Fruit fly (Drosophila melanogaster) whole organism, embryonic: ENCODE results near the gene bys.

Experiments
- BEAF-32 ChIP-seq: fragments of 200-800 bp; sonication (Bioruptor generic); optimal IDR thresholded peaks from 3 replicates; lab custom pipeline; 2017; ENCODE audit warnings: missing biosample characterization, missing genetic modification characterization, mild to moderate bottlenecking, moderate library complexity, missing genetic modification reagents
- Bgb ChIP-seq: fragments of 200-800 bp; sonication (Bioruptor generic); IDR thresholded peaks from 2 replicates; pipeline ENCODE4 v1.3.6; 2022; ENCODE audit warnings: missing biosample characterization, missing genetic modification characterization; ENCODE audit not compliant: partially characterized antibody
- Blimp-1 ChIP-seq: fragments of 200-800 bp; sonication (Bioruptor generic); optimal IDR thresholded peaks from 3 replicates; lab custom pipeline; 2018; ENCODE audit warnings: missing biosample characterization, missing genetic modification characterization, mild to moderate bottlenecking, moderate library complexity, missing genetic modification reagents
- CG11093 ChIP-seq: fragments of 200-800 bp; sonication (Bioruptor generic); IDR thresholded peaks from 3 replicates; pipeline ENCODE4 v1.3.6; 2022; ENCODE audit warnings: missing biosample characterization, missing genetic modification characterization
- CG11247 ChIP-seq: fragments of 200-800 bp; sonication (Bioruptor generic); IDR thresholded peaks from 2 replicates; pipeline ENCODE4 v1.3.6; 2022; ENCODE audit warnings: missing biosample characterization, missing genetic modification characterization
- CG11560 ChIP-seq: fragments of 200-800 bp; sonication (Bioruptor generic); IDR thresholded peaks from 3 replicates; pipeline ENCODE4 v1.3.6; 2022; ENCODE audit warnings: missing biosample characterization, missing genetic modification characterization
- CG12769 ChIP-seq: fragments of 200-800 bp; sonication (Bioruptor generic); optimal IDR thresholded peaks from 2 replicates; lab custom pipeline; 2019; ENCODE audit warnings: missing biosample characterization, mild to moderate bottlenecking, missing genetic modification characterization, moderate library complexity
- CG13287 ChIP-seq: fragments of 200-800 bp; sonication (Bioruptor generic); IDR thresholded peaks from 2 replicates; pipeline ENCODE4 v1.3.6; 2022; ENCODE audit warnings: missing biosample characterization, missing genetic modification characterization; ENCODE audit not compliant: partially characterized antibody
- CG15269 ChIP-seq: fragments of 200-800 bp; sonication (Bioruptor generic); optimal IDR thresholded peaks from 2 replicates; lab custom pipeline; 2018; ENCODE audit warnings: missing biosample characterization, mild to moderate bottlenecking, missing genetic modification characterization, moderate library complexity
- CG15601 ChIP-seq: fragments of 200-800 bp; sonication (Bioruptor generic); optimal IDR thresholded peaks from 3 replicates; lab custom pipeline; 2019; ENCODE audit warnings: missing biosample characterization, mild to moderate bottlenecking, missing genetic modification characterization, moderate library complexity
- CG1602 ChIP-seq: fragments of 200-800 bp; sonication (Bioruptor generic); optimal IDR thresholded peaks from 3 replicates; lab custom pipeline; 2016; ENCODE audit warnings: missing biosample characterization, missing genetic modification characterization
- CG1603 ChIP-seq: fragments of 200-800 bp; sonication (Bioruptor generic); optimal IDR thresholded peaks from 2 replicates; lab custom pipeline; 2019; ENCODE audit warnings: missing biosample characterization, mild to moderate bottlenecking, missing genetic modification characterization, moderate library complexity
- CG17186 ChIP-seq: fragments of 200-800 bp; sonication (Bioruptor generic); optimal IDR thresholded peaks from 3 replicates; lab custom pipeline; 2017; ENCODE audit warnings: missing biosample characterization, missing genetic modification reagents, missing genetic modification characterization
- CG17328 ChIP-seq: fragments of 200-800 bp; sonication (Bioruptor generic); IDR thresholded peaks from 2 replicates; pipeline ENCODE4 v1.3.6; 2022; ENCODE audit warnings: missing biosample characterization, missing genetic modification characterization
- CG17829 ChIP-seq: fragments of 200-800 bp; optimal IDR thresholded peaks from 2 replicates; lab custom pipeline; 2019; ENCODE audit warnings: missing biosample characterization, mild to moderate bottlenecking, missing genetic modification characterization, moderate library complexity
- CG2129 ChIP-seq: fragments of 200-800 bp; sonication (Bioruptor generic); IDR thresholded peaks from 2 replicates; pipeline ENCODE4 v1.3.6; 2022; ENCODE audit warnings: missing biosample characterization, missing genetic modification characterization; ENCODE audit not compliant: partially characterized antibody
- CG2678 ChIP-seq: fragments of 200-800 bp; sonication (Bioruptor generic); optimal IDR thresholded peaks from 3 replicates; lab custom pipeline; 2019; ENCODE audit warnings: missing biosample characterization, mild to moderate bottlenecking, missing genetic modification characterization, moderate library complexity
- CG31388 ChIP-seq: fragments of 200-800 bp; sonication (Bioruptor generic); optimal IDR thresholded peaks from 2 replicates; lab custom pipeline; 2016; ENCODE audit warnings: missing biosample characterization, missing genetic modification characterization
- CG32532 ChIP-seq: fragments of 200-800 bp; sonication (Bioruptor generic); IDR thresholded peaks from 2 replicates; pipeline ENCODE4 v1.3.6; 2022; ENCODE audit warnings: missing biosample characterization, missing genetic modification characterization
- CG4707 ChIP-seq: fragments of 200-800 bp; sonication (Bioruptor generic); optimal IDR thresholded peaks from 2 replicates; lab custom pipeline; 2018; ENCODE audit warnings: missing biosample characterization, mild to moderate bottlenecking, missing genetic modification characterization, moderate library complexity
- CG6813 ChIP-seq: fragments of 200-800 bp; sonication (Bioruptor generic); optimal IDR thresholded peaks from 2 replicates; lab custom pipeline; 2017; ENCODE audit warnings: missing biosample characterization, missing genetic modification characterization, mild to moderate bottlenecking, moderate library complexity, missing genetic modification reagents
- CG8359 ChIP-seq: fragments of 200-800 bp; sonication (Bioruptor generic); optimal IDR thresholded peaks from 2 replicates; lab custom pipeline; 2017; ENCODE audit warnings: missing biosample characterization, mild to moderate bottlenecking, missing genetic modification characterization, borderline replicate concordance
- CG9817 ChIP-seq: fragments of 200-800 bp; sonication (Bioruptor generic); optimal IDR thresholded peaks from 2 replicates; lab custom pipeline; 2018; ENCODE audit warnings: missing biosample characterization, mild to moderate bottlenecking, missing genetic modification characterization, moderate library complexity
- Chrac-16 ChIP-seq: fragments of 200-800 bp; sonication (Bioruptor generic); optimal IDR thresholded peaks from 3 replicates; lab custom pipeline; 2016; ENCODE audit warnings: missing biosample characterization, missing genetic modification characterization
- CrebB ChIP-seq: fragments of 200-800 bp; sonication (Bioruptor generic); optimal IDR thresholded peaks from 3 replicates; lab custom pipeline; 2018; ENCODE audit warnings: missing biosample characterization, mild to moderate bottlenecking, missing genetic modification characterization
- Dbx ChIP-seq: fragments of 200-800 bp; sonication (Bioruptor generic); IDR thresholded peaks from 3 replicates; pipeline ENCODE4 v1.3.6; 2022; ENCODE audit warnings: missing biosample characterization, missing genetic modification characterization
- Elba2 ChIP-seq: fragments of 200-800 bp; sonication (Bioruptor generic); optimal IDR thresholded peaks from 3 replicates; lab custom pipeline; 2016; ENCODE audit warnings: missing biosample characterization, missing genetic modification characterization
- HLH3B ChIP-seq: fragments of 200-800 bp; sonication (Bioruptor generic); IDR thresholded peaks from 2 replicates; pipeline ENCODE4 v1.3.6; 2022; ENCODE audit warnings: missing biosample characterization, missing genetic modification characterization
- Hr39 ChIP-seq: fragments of >200 bp; optimal IDR thresholded peaks from 2 replicates; lab custom pipeline; 2017
- Hr51 ChIP-seq, 2 experiments: fragments of 200-800 bp; sonication (Bioruptor generic); optimal IDR thresholded peaks; 2 replicates in 1 of 2; 3 replicates in 1 of 2; lab custom pipeline; 2016 to 2018; ENCODE audit warnings: missing biosample characterization in 2 of 2, missing genetic modification characterization in 2 of 2, mild to moderate bottlenecking in 1 of 2, moderate library complexity in 1 of 2
- NFAT ChIP-seq: fragments of 200-800 bp; sonication (Bioruptor generic); IDR thresholded peaks from 2 replicates; pipeline ENCODE4 v1.3.6; 2022; ENCODE audit warnings: missing biosample characterization, missing genetic modification characterization
- Poxn ChIP-seq: fragments of 200-800 bp; sonication (Bioruptor generic); IDR thresholded peaks from 2 replicates; pipeline ENCODE4 v1.3.6; 2022; ENCODE audit warnings: missing biosample characterization, missing genetic modification characterization
- Side ChIP-seq: fragments of 200-800 bp; sonication (Bioruptor generic); optimal IDR thresholded peaks from 2 replicates; lab custom pipeline; 2016; ENCODE audit warnings: missing biosample characterization, missing genetic modification characterization
- Sox100B ChIP-seq: fragments of 200-800 bp; sonication (Bioruptor generic); optimal IDR thresholded peaks from 3 replicates; lab custom pipeline; 2018; ENCODE audit warnings: missing biosample characterization, mild to moderate bottlenecking, missing genetic modification characterization
- Sry-δ ChIP-seq: fragments of 200-800 bp; sonication (Bioruptor generic); optimal IDR thresholded peaks from 2 replicates; lab custom pipeline; 2016; ENCODE audit warnings: missing biosample characterization, missing genetic modification characterization
- Taf1 ChIP-seq: fragments of 200-800 bp; sonication (Bioruptor generic); IDR thresholded peaks from 2 replicates; pipeline ENCODE4 v1.3.6; 2022; ENCODE audit warnings: missing biosample characterization, missing genetic modification characterization
- aop ChIP-seq: fragments of 200-800 bp; sonication (Bioruptor generic); IDR thresholded peaks from 2 replicates; pipeline ENCODE4 v1.3.6; 2022; ENCODE audit warnings: missing biosample characterization, missing genetic modification characterization
- ci ChIP-seq: fragments of 200-800 bp; sonication (Bioruptor generic); IDR thresholded peaks from 3 replicates; pipeline ENCODE4 v1.3.6; 2022; ENCODE audit warnings: missing biosample characterization, missing genetic modification characterization
- croc ChIP-seq: fragments of 200-800 bp; sonication (Bioruptor generic); conservative IDR thresholded peaks from 3 replicates; pipeline ENCODE4 v1.3.6; 2022; ENCODE audit warnings: missing biosample characterization, missing genetic modification characterization
- en ChIP-seq: fragments of 200-800 bp; sonication (Bioruptor generic); optimal IDR thresholded peaks from 2 replicates; lab custom pipeline; 2016; ENCODE audit warnings: missing biosample characterization, missing genetic modification characterization
- gem ChIP-seq: fragments of 200-800 bp; sonication (Bioruptor generic); optimal IDR thresholded peaks from 2 replicates; lab custom pipeline; 2019; ENCODE audit warnings: missing biosample characterization, mild to moderate bottlenecking, missing genetic modification characterization, moderate library complexity
- grn ChIP-seq: fragments of 200-800 bp; sonication (Bioruptor generic); optimal IDR thresholded peaks from 3 replicates; lab custom pipeline; 2017; ENCODE audit warnings: missing biosample characterization, missing genetic modification characterization
- gro ChIP-seq: fragments of 200-800 bp; sonication (Bioruptor generic); optimal IDR thresholded peaks from 2 replicates; lab custom pipeline; 2016; ENCODE audit warnings: missing biosample characterization, missing genetic modification characterization
- ind ChIP-seq: fragments of 200-800 bp; sonication (Bioruptor generic); optimal IDR thresholded peaks from 3 replicates; lab custom pipeline; 2016; ENCODE audit warnings: missing biosample characterization, missing genetic modification characterization
- kni ChIP-seq: fragments of 200-800 bp; sonication (Bioruptor generic); optimal IDR thresholded peaks from 3 replicates; lab custom pipeline; 2017; ENCODE audit warnings: mild to moderate bottlenecking, missing biosample characterization, missing genetic modification reagents, missing genetic modification characterization
- mld ChIP-seq: fragments of 200-800 bp; sonication (Bioruptor generic); IDR thresholded peaks from 3 replicates; pipeline ENCODE4 v1.3.6; 2022; ENCODE audit warnings: missing biosample characterization, missing genetic modification characterization; ENCODE audit not compliant: partially characterized antibody
- sna ChIP-seq: fragments of 200-800 bp; sonication (Bioruptor generic); IDR thresholded peaks from 2 replicates; pipeline ENCODE4 v1.3.6; 2022; ENCODE audit warnings: missing biosample characterization, missing genetic modification characterization; ENCODE audit not compliant: partially characterized antibody
- sug ChIP-seq: fragments of 200-800 bp; optimal IDR thresholded peaks from 2 replicates; lab custom pipeline; 2019; ENCODE audit warnings: missing biosample characterization, mild to moderate bottlenecking, missing genetic modification characterization, moderate library complexity
- tx ChIP-seq: fragments of 200-800 bp; sonication (Bioruptor generic); optimal IDR thresholded peaks from 2 replicates; lab custom pipeline; 2016; ENCODE audit warnings: missing biosample characterization, missing genetic modification characterization
- vvl ChIP-seq: fragments of 200-800 bp; sonication (Bioruptor generic); IDR thresholded peaks from 2 replicates; pipeline ENCODE4 v1.3.6; 2022; ENCODE audit warnings: missing biosample characterization, missing genetic modification characterization

The bys gene

dm6 chrX:7931028-7931549 is 29.4 kb downstream of the bys start, which contains the start of gene mahe:
Gene mahe (minus strand): TSS chrX:7931382.
- TF ChIP-seq CG4707 (no peak), CG11093 (no peak), CG13287 (peak; percentile 92), ci (GFP tag; lab: Robert Waterston, UW) (no peak), en (GFP tag; lab: Kevin White, UChicago) (no peak), CG6813 (GFP tag; lab: Kevin White, UChicago) (no peak), Taf1 (GFP tag; lab: Robert Waterston, UW) (no peak), grn (GFP tag; lab: Kevin White, UChicago) (no peak), Sox100B (GFP tag; lab: Kevin White, UChicago) (no peak), NFAT (GFP tag; lab: Robert Waterston, UW) (no peak), CG1603 (tag; lab: Kevin White, UChicago) (peak; percentile 29), Bgb (GFP tag; lab: Robert Waterston, UW) (peak; percentile 89), sna (GFP tag; lab: Robert Waterston, UW) (peak; percentile 69), BEAF-32 (GFP tag; lab: Kevin White, UChicago) (peak; percentile 84), vvl (GFP tag; lab: Robert Waterston, UW) (peak; percentile 6; the same call in 1 of the 2 replicates), CG32532 (no peak; the same call in 1 of the 2 replicates), CG15601 (tag; lab: Kevin White, UChicago) (no peak), Blimp-1 (GFP tag; lab: Kevin White, UChicago) (no peak), CG9817 (tag; lab: Kevin White, UChicago) (no peak), sug (no peak), CG2678 (no peak), CG8359 (GFP tag; lab: Kevin White, UChicago) (no peak), CG17829 (no peak), Poxn (GFP tag; lab: Robert Waterston, UW) (no peak), Sry-δ (GFP tag; lab: Kevin White, UChicago) (peak; percentile 89), CG31388 (no peak), CrebB (tag; lab: Kevin White, UChicago) (no peak), kni (GFP tag; lab: Kevin White, UChicago) (no peak), CG15269 (tag; lab: Kevin White, UChicago) (no peak), Chrac-16 (GFP tag; lab: Kevin White, UChicago) (no peak), CG17186 (GFP tag; lab: Kevin White, UChicago) (no peak), croc (GFP tag; lab: Robert Waterston, UW) (no peak), ind (no peak), Side (GFP tag; lab: Kevin White, UChicago) (no peak), HLH3B (GFP tag; lab: Robert Waterston, UW) (0 out of 2 replicates have a peak, but pooled peaks have one; percentile 7), CG12769 (tag; lab: Kevin White, UChicago) (no peak), aop (GFP tag; lab: Robert Waterston, UW) (no peak), CG17328 (GFP tag; lab: Robert Waterston, UW) (no peak), CG1602 (GFP tag; lab: Kevin White, UChicago) (no peak), CG2129 (peak; percentile 77), CG11247 (GFP tag; lab: Robert Waterston, UW) (no peak), Dbx (no peak), gem (tag; lab: Kevin White, UChicago) (no peak), Elba2 (GFP tag; lab: Kevin White, UChicago) (no peak), Hr39 (lab: Kevin White, UChicago) (no peak), tx (no peak), gro (no peak), CG11560 (tag; lab: Robert Waterston, UW) (no peak), mld (GFP tag; lab: Robert Waterston, UW) (peak; percentile 18; the same call in 1 of the 3 replicates), Hr51 (GFP tag; optimal IDR thresholded peaks at IDR 0.05; lab: Kevin White, UChicago) (no peak)
